Worm (Caenorhabditis elegans) whole organism, L2 larva: ENCODE results near the gene irld-7.

Experiments
- C34F6.9 ChIP-seq: fragments of 150-350 bp; optimal IDR thresholded peaks from 2 replicates; lab custom pipeline; 2014; ENCODE audit warnings: missing biosample characterization, missing genetic modification characterization
- F13H6.1 ChIP-seq: sonication (generic microtip); optimal IDR thresholded peaks from 2 replicates; lab custom pipeline; 2016; ENCODE audit warnings: missing genetic modification characterization, missing compliant biosample characterization
- R02D3.7 ChIP-seq: fragments of 150-350 bp; optimal IDR thresholded peaks from 2 replicates; lab custom pipeline; 2014; ENCODE audit warnings: missing biosample characterization, missing genetic modification characterization
- Y55F3AM.14 ChIP-seq: fragments of 200-800 bp; sonication (Bioruptor generic); optimal IDR thresholded peaks from 2 replicates; lab custom pipeline; 2018; ENCODE audit warnings: mild to moderate bottlenecking, missing genetic modification characterization, missing compliant biosample characterization
- ZK546.5 ChIP-seq: sonication (generic microtip); optimal IDR thresholded peaks from 2 replicates; lab custom pipeline; 2017; ENCODE audit warnings: missing biosample characterization, missing genetic modification characterization
- aly-2 ChIP-seq: fragments of 150-350 bp; optimal IDR thresholded peaks from 2 replicates; lab custom pipeline; 2014; ENCODE audit warnings: missing biosample characterization, missing genetic modification characterization
- ama-1 ChIP-seq: fragments of 150-350 bp; optimal IDR thresholded peaks from 2 replicates; lab custom pipeline; 2018; ENCODE audit warnings: inconsistent platforms
- blmp-1 ChIP-seq: sonication (generic microtip); optimal IDR thresholded peaks from 2 replicates; lab custom pipeline; 2017; ENCODE audit warnings: missing genetic modification characterization, mild to moderate bottlenecking, missing compliant biosample characterization, antibody characterized with exemption, moderate library complexity; ENCODE audit not compliant: insufficient read depth
- ceh-82 ChIP-seq: fragments of 150-350 bp; optimal IDR thresholded peaks from 2 replicates; lab custom pipeline; 2014; ENCODE audit warnings: missing biosample characterization, missing genetic modification characterization
- crh-2 ChIP-seq: sonication (generic microtip); optimal IDR thresholded peaks from 2 replicates; lab custom pipeline; 2017; ENCODE audit warnings: missing biosample characterization, missing genetic modification characterization
- egl-27 ChIP-seq: sonication (generic microtip); optimal IDR thresholded peaks from 3 replicates; lab custom pipeline; 2017; ENCODE audit warnings: missing biosample characterization, missing genetic modification reagents, missing genetic modification characterization
- elt-3 ChIP-seq: sonication (generic microtip); optimal IDR thresholded peaks from 2 replicates; lab custom pipeline; 2017; ENCODE audit warnings: missing biosample characterization, missing genetic modification characterization
- fos-1 ChIP-seq: fragments of 150-350 bp; optimal IDR thresholded peaks from 2 replicates; lab custom pipeline; 2014; ENCODE audit warnings: missing biosample characterization, missing genetic modification characterization
- gmeb-1 ChIP-seq: fragments of 150-350 bp; optimal IDR thresholded peaks from 2 replicates; lab custom pipeline; 2014; ENCODE audit warnings: missing biosample characterization, missing genetic modification characterization
- lin-11 ChIP-seq: fragments of 150-350 bp; sonication (generic microtip); optimal IDR thresholded peaks from 2 replicates; lab custom pipeline; 2014; ENCODE audit warnings: missing biosample characterization, missing genetic modification characterization, inconsistent platforms, mixed read lengths
- lin-13 ChIP-seq: fragments of 150-350 bp; optimal IDR thresholded peaks from 2 replicates; lab custom pipeline; 2014; ENCODE audit warnings: missing biosample characterization, missing genetic modification reagents, missing genetic modification characterization
- lsy-2 ChIP-seq, 2 experiments: fragments of 150-350 bp in 1 of 2; sonication (generic microtip) in 1 of 2; optimal IDR thresholded peaks; 2 replicates each; lab custom pipeline; 2014 to 2017; ENCODE audit warnings: missing biosample characterization in 2 of 2, missing genetic modification characterization in 2 of 2
- mab-5 ChIP-seq: fragments of 150-350 bp; optimal IDR thresholded peaks from 2 replicates; lab custom pipeline; 2014; ENCODE audit warnings: missing biosample characterization, missing genetic modification characterization
- mbf-1 ChIP-seq: sonication (generic microtip); optimal IDR thresholded peaks from 2 replicates; lab custom pipeline; 2017; ENCODE audit warnings: missing biosample characterization, missing genetic modification characterization
- mdl-1 ChIP-seq, 2 experiments: fragments of 150-350 bp in 1 of 2; sonication (generic microtip) in 1 of 2; optimal IDR thresholded peaks; 2 replicates each; lab custom pipeline; 2017; ENCODE audit warnings: missing biosample characterization in 2 of 2, missing genetic modification characterization in 2 of 2
- nhr-11 ChIP-seq: fragments of 150-350 bp; optimal IDR thresholded peaks from 2 replicates; lab custom pipeline; 2014; ENCODE audit warnings: missing biosample characterization, missing genetic modification characterization
- nhr-129 ChIP-seq: fragments of 150-350 bp; optimal IDR thresholded peaks from 2 replicates; lab custom pipeline; 2014; ENCODE audit warnings: missing biosample characterization, missing genetic modification characterization
- nhr-21 ChIP-seq: fragments of 150-350 bp; optimal IDR thresholded peaks from 2 replicates; lab custom pipeline; 2014; ENCODE audit warnings: missing biosample characterization, missing genetic modification characterization
- nhr-23 ChIP-seq: fragments of 150-350 bp; optimal IDR thresholded peaks from 2 replicates; lab custom pipeline; 2014; ENCODE audit warnings: missing biosample characterization, missing genetic modification reagents, missing genetic modification characterization
- nhr-25 ChIP-seq: fragments of 150-350 bp; sonication (generic microtip); optimal IDR thresholded peaks from 3 replicates; lab custom pipeline; 2014; ENCODE audit warnings: missing biosample characterization, missing genetic modification characterization
- peb-1 ChIP-seq: fragments of 150-350 bp; optimal IDR thresholded peaks from 2 replicates; lab custom pipeline; 2014; ENCODE audit warnings: missing biosample characterization, missing genetic modification characterization
- sem-4 ChIP-seq: fragments of 150-350 bp; optimal IDR thresholded peaks from 2 replicates; lab custom pipeline; 2014; ENCODE audit warnings: missing biosample characterization, missing genetic modification reagents, missing genetic modification characterization
- sma-3 ChIP-seq: sonication (generic microtip); optimal IDR thresholded peaks from 2 replicates; lab custom pipeline; 2016; ENCODE audit warnings: missing genetic modification reagents, missing genetic modification characterization, missing compliant biosample characterization
- sma-9 ChIP-seq, 2 experiments: fragments of 150-350 bp in 1 of 2; sonication (generic microtip) in 1 of 2; optimal IDR thresholded peaks; 2 replicates each; lab custom pipeline; 2014 to 2016; ENCODE audit warnings: missing genetic modification characterization in 2 of 2, mild to moderate bottlenecking in 1 of 2, missing biosample characterization in 1 of 2, missing compliant biosample characterization in 1 of 2, missing genetic modification reagents in 1 of 2, moderate library complexity in 1 of 2
- unc-55 ChIP-seq: fragments of 150-350 bp; sonication (generic microtip); optimal IDR thresholded peaks from 3 replicates; lab custom pipeline; 2014; ENCODE audit warnings: missing biosample characterization, missing genetic modification reagents, missing genetic modification characterization
- zag-1 ChIP-seq: fragments of 150-350 bp; optimal IDR thresholded peaks from 2 replicates; lab custom pipeline; 2014; ENCODE audit warnings: missing biosample characterization, missing genetic modification characterization
- ztf-1 ChIP-seq: fragments of 200-800 bp; sonication (Bioruptor generic); conservative IDR thresholded peaks from 2 replicates; pipeline ENCODE4 v1.3.6; 2022; ENCODE audit warnings: missing genetic modification characterization, missing compliant biosample characterization
- ztf-4 ChIP-seq: fragments of 150-350 bp; optimal IDR thresholded peaks from 2 replicates; lab custom pipeline; 2014; ENCODE audit warnings: missing biosample characterization, missing genetic modification characterization

irld-7 gene

DNA sequence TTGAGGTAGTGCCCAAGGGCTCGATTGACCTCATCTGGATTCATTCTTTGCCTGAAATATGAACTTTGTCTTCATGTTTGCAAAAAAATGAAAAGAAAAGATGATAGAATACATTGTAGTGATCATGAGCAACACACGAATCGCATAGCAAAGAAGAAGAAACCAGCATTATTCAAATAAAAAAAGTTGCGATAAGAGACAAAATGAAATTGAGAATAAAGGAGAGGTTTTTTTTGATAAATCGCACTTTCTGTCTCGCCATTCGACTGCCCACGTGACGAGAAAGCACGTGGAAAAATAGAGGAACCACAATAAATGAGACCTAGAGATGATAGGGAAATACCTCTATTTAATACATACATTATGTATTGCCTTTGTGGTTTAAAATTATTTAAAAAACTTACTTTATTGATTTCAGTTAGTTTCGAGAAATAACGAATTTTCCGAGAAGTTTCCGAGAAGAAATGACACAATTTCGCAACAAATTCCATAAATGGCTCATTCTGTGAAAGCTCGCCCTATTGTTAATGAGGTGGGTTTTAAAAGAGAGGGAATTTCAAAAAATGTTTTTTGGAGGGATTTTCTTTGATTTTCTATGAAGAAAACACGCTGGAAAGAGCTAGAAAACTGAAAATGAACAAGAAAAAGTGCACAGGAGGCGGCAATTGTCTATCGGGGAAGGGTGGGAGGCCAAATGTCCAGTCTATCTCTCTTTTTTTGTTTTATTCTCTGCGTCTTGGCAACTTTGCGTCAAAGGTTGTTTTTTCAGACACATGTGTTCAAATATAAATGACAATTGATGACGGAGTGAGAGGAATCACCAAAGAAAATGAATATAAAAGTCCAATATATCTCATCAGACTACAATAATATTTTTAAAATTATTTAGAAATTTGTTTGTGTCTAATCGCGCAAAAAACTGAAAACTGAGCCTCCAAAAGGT lies 34.5 kb upstream of the irld-7 start, which contains the start of gene paqr-1 (continued):
- TF ChIP-seq mdl-1 (tag; optimal IDR thresholded peaks at IDR 0.05; lab: Kevin White, UChicago), result peak in 1 of 2 experiments; percentile 40

DNA sequence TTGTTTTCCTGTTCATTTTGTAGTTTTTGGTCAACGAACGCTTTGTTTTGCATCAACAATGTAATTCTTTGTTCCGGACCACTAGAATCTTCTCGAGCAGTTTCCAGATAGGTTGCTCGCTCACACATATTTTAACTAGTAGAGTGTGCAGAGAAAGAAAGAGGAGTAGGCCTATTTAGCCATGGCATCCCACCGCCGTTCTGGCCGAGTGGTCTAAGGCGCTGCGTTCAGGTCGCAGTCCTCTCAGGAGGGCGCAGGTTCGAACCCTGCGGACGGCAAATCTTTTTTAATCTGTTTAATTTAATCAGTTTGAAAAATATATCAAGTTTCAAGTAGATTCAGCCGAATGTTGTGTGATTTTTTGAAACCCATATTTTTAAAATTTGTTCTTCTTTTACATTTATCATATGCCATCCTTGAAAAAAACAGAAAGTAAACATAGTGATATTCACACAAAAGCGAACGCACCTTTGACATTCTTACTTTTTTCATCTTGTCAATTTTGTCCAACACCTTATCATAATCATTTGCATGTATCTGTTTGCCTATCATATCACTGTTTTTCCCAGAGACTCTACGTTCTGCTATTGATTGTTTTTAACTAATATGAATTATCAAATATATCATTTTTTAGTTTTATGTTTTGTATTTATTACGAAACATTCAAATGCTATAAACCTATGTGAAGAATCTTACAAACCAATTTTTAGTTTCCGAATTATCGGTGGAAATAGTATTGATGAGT lies 33.4 kb upstream of the irld-7 start, which contains the start of gene try-3:
TSS of gene try-3 (plus strand) at position 532 of the 745 bp plus-strand sequence.
- TF ChIP-seq nhr-129 (tag; lab: Kevin White, UChicago) (peak; percentile 73), sma-3 (GFP tag; lab: Kevin White, UChicago) (peak; percentile 64), blmp-1 (tag; lab: Kevin White, UChicago) (peak; percentile 12), gmeb-1 (tag; lab: Kevin White, UChicago) (peak; percentile 56), sem-4 (no peak), crh-2 (peak; percentile 78), lin-13 (GFP tag; lab: Kevin White, UChicago) (peak; percentile 72), fos-1 (tag; lab: Kevin White, UChicago) (peak; percentile 33), ztf-1 (no peak), Y55F3AM.14 (peak; percentile 24), ztf-4 (tag; lab: Kevin White, UChicago) (peak; percentile 34), egl-27 (peak; percentile 21), lsy-2 (tag; optimal IDR thresholded peaks at IDR 0.05; lab: Kevin White, UChicago) (peak; percentile 44 to 70), R02D3.7 (tag; lab: Kevin White, UChicago) (no peak), mdl-1 (tag; optimal IDR thresholded peaks at IDR 0.05; lab: Kevin White, UChicago) (peak in 1 of 2 experiments; percentile 60), unc-55 (peak; percentile 69), nhr-23 (tag; lab: Kevin White, UChicago) (no peak), C34F6.9 (tag; lab: Kevin White, UChicago) (peak; percentile 77), mbf-1 (tag; lab: Kevin White, UChicago) (no peak), nhr-25 (tag; lab: Kevin White, UChicago) (peak; percentile 19), zag-1 (tag; lab: Kevin White, UChicago) (peak; percentile 26), nhr-21 (tag; lab: Kevin White, UChicago) (peak; percentile 15), sma-9 (GFP tag; optimal IDR thresholded peaks at IDR 0.05; lab: Kevin White, UChicago) (peak; percentile 70), sma-9 (tag; optimal IDR thresholded peaks at IDR 0.05; lab: Kevin White, UChicago) (no peak), aly-2 (no peak), lin-11 (tag; lab: Kevin White, UChicago) (peak; percentile 56), F13H6.1 (tag; lab: Kevin White, UChicago) (peak; percentile 61), ama-1 (no peak)

DNA sequence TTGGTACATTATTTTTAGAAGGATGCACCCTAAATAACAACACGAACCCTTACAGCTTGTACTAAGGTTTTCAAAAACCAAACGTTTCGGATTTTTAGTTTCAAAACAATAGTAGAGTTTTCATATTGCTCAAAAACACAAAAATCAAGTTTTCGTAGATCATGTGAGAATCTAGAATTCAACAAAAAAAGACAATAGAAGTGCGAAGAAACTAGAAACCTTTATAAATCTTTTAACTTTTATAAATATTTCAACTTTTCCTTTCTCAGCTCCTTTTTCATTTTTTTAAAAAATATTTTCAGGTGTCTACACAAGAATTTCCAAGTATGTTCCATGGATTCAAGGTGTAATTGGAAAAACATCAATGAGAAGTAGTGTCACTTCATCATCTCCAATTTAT lies 29.7 kb upstream of the irld-7 start, which contains the start of gene best-9:
TSS of gene best-9 (plus strand) at position 301 of the 400 bp plus-strand sequence.
- no peak for TF ChIP-seq nhr-11 (tag; lab: Kevin White, UChicago)
- TF ChIP-seq R02D3.7 (tag; lab: Kevin White, UChicago), result no peak
- no peak for TF ChIP-seq ceh-82 (tag; lab: Kevin White, UChicago)
- no peak for TF ChIP-seq sma-3 (GFP tag; lab: Kevin White, UChicago)
- no peak for TF ChIP-seq ama-1
- no peak for TF ChIP-seq elt-3
- TF ChIP-seq unc-55, result no peak
- TF ChIP-seq mab-5 (tag; lab: Kevin White, UChicago), result no peak
- TF ChIP-seq ZK546.5, result no peak
- no peak for TF ChIP-seq peb-1 (tag; lab: Kevin White, UChicago)
- TF ChIP-seq nhr-129 (tag; lab: Kevin White, UChicago), result no peak
- no peak for TF ChIP-seq lin-11 (tag; lab: Kevin White, UChicago)
- TF ChIP-seq sem-4, result no peak
- TF ChIP-seq ztf-1, result no peak
- TF ChIP-seq blmp-1 (tag; lab: Kevin White, UChicago), result no peak
